In genomic region chr2L:18505475-18505874, dm6 we compare ENCODE assay signal across 1 fruit fly cellular context.
TF ChIP-seq lines count a peak whose summit lies in the region.

No protein-coding gene starts in this region.

TF ChIP-seq in whole organism, embryonic, 481 proteins besides CTCF, POLR2A, EP300 and RAD21 (continued from another document and continues in another):
- TF ChIP-seq ci (GFP tag; IDR thresholded peaks at IDR 0.05; lab: Robert Waterston, UW) (no peak), Hr39 (optimal IDR thresholded peaks at IDR 0.05; lab: Kevin White, UChicago) (no peak), disco-r (GFP tag; optimal IDR thresholded peaks at IDR 0.05; lab: Kevin White, UChicago) (no peak), mld (GFP tag; IDR thresholded peaks at IDR 0.05; lab: Robert Waterston, UW; ENCODE audit: partially characterized antibody) (no peak), Awh (GFP tag; IDR thresholded peaks at IDR 0.05; lab: Robert Waterston, UW) (no peak), CG12104 (GFP tag; optimal IDR thresholded peaks at IDR 0.05; lab: Kevin White, UChicago) (no peak), Ets65A (GFP tag; lab: Kevin White, UChicago) (peak; percentile 93), CG11723 (GFP tag; optimal IDR thresholded peaks at IDR 0.05; lab: Kevin White, UChicago) (no peak), crc (GFP tag; optimal IDR thresholded peaks at IDR 0.05; lab: Kevin White, UChicago) (no peak), CG2889 (GFP tag; IDR thresholded peaks at IDR 0.05; lab: Robert Waterston, UW) (no peak), Meics (GFP tag; optimal IDR thresholded peaks at IDR 0.05; lab: Kevin White, UChicago) (no peak), CG34376 (GFP tag; optimal IDR thresholded peaks at IDR 0.05; lab: Kevin White, UChicago) (no peak), fd64A (GFP tag; optimal IDR thresholded peaks at IDR 0.05; lab: Kevin White, UChicago) (no peak), hth (optimal IDR thresholded peaks at IDR 0.05; lab: Kevin White, UChicago) (no peak), CG2129 (GFP tag; IDR thresholded peaks at IDR 0.05; lab: Robert Waterston, UW; ENCODE audit: partially characterized antibody) (no peak), CG32772 (GFP tag; IDR thresholded peaks at IDR 0.05; lab: Robert Waterston, UW) (no peak), CG6683 (GFP tag; optimal IDR thresholded peaks at IDR 0.05; lab: Kevin White, UChicago) (no peak), CG1529 (GFP tag; optimal IDR thresholded peaks at IDR 0.05; lab: Kevin White, UChicago) (peak; percentile 32), CG3726 (GFP tag; IDR thresholded peaks at IDR 0.05; lab: Robert Waterston, UW) (no peak), CG7839 (tag; optimal IDR thresholded peaks at IDR 0.05; lab: Kevin White, UChicago) (peak; percentile 42), bigmax (GFP tag; optimal IDR thresholded peaks at IDR 0.05; lab: Kevin White, UChicago) (no peak), CG10654 (GFP tag; optimal IDR thresholded peaks at IDR 0.05; lab: Kevin White, UChicago) (peak; percentile 34), CG16813 (GFP tag; IDR thresholded peaks at IDR 0.05; lab: Robert Waterston, UW; ENCODE audit: partially characterized antibody) (no peak), ftz-f1 (GFP tag; optimal IDR thresholded peaks at IDR 0.05; lab: Kevin White, UChicago) (no peak), vvl (GFP tag; IDR thresholded peaks at IDR 0.05; lab: Robert Waterston, UW) (peak; percentile 36; the same call in 1 of the 2 replicates), shn (GFP tag; optimal IDR thresholded peaks at IDR 0.05; lab: Kevin White, UChicago) (no peak), CG15011 (GFP tag; optimal IDR thresholded peaks at IDR 0.05; lab: Kevin White, UChicago) (no peak), dan (GFP tag; IDR thresholded peaks at IDR 0.05; lab: Robert Waterston, UW) (0 out of 2 replicates have a peak, but pooled peaks have one; percentile 25), ash1 (GFP tag; optimal IDR thresholded peaks at IDR 0.05; lab: Kevin White, UChicago) (no peak), cwo (GFP tag; optimal IDR thresholded peaks at IDR 0.05; lab: Kevin White, UChicago) (no peak), Hmx (GFP tag; optimal IDR thresholded peaks at IDR 0.05; lab: Kevin White, UChicago) (no peak), sob (GFP tag; IDR thresholded peaks at IDR 0.05; lab: Robert Waterston, UW) (no peak), dpn (GFP tag; optimal IDR thresholded peaks at IDR 0.05; lab: Kevin White, UChicago) (peak in 1 of 2 experiments; percentile 33), CG43689 (GFP tag; IDR thresholded peaks at IDR 0.05; lab: Robert Waterston, UW) (no peak), CG16815 (GFP tag; optimal IDR thresholded peaks at IDR 0.05; lab: Kevin White, UChicago) (peak; percentile 59), Ravus (GFP tag; IDR thresholded peaks at IDR 0.05; lab: Robert Waterston, UW) (no peak), Drgx (GFP tag; IDR thresholded peaks at IDR 0.05; lab: Robert Waterston, UW) (no peak), CG17612 (GFP tag; IDR thresholded peaks at IDR 0.05; lab: Robert Waterston, UW) (no peak), CG5953 (GFP tag; IDR thresholded peaks at IDR 0.05; lab: Robert Waterston, UW) (no peak), sim (GFP tag; IDR thresholded peaks at IDR 0.05; lab: Robert Waterston, UW) (peak; percentile 64; the same call in 1 of the 2 replicates), danr (GFP tag; IDR thresholded peaks at IDR 0.05; lab: Robert Waterston, UW) (no peak), CG10366 (GFP tag; IDR thresholded peaks at IDR 0.05; lab: Robert Waterston, UW) (no peak), HLH54F (GFP tag; optimal IDR thresholded peaks at IDR 0.05; lab: Kevin White, UChicago) (no peak), CG14667 (GFP tag; IDR thresholded peaks at IDR 0.05; lab: Robert Waterston, UW) (no peak), pan (optimal IDR thresholded peaks at IDR 0.05; lab: Kevin White, UChicago) (no peak), pan (GFP tag; optimal IDR thresholded peaks at IDR 0.05 in 1 of 2, IDR thresholded peaks at IDR 0.05 in 1 of 2) (no peak), pho (GFP tag; optimal IDR thresholded peaks at IDR 0.05; lab: Kevin White, UChicago) (no peak), Lpt (GFP tag; optimal IDR thresholded peaks at IDR 0.05; lab: Kevin White, UChicago) (no peak), B-H2 (GFP tag; optimal IDR thresholded peaks at IDR 0.05; lab: Kevin White, UChicago) (no peak), CG1233 (GFP tag; optimal IDR thresholded peaks at IDR 0.05; lab: Kevin White, UChicago) (no peak), da (GFP tag; optimal IDR thresholded peaks at IDR 0.05; lab: Kevin White, UChicago) (no peak), cato (GFP tag; optimal IDR thresholded peaks at IDR 0.05; lab: Kevin White, UChicago; ENCODE audit: borderline replicate concordance) (no peak), CG8765 (GFP tag; IDR thresholded peaks at IDR 0.05; lab: Robert Waterston, UW) (0 out of 2 replicates have a peak, but pooled peaks have one; percentile 25), sd (tag; optimal IDR thresholded peaks at IDR 0.05; lab: Kevin White, UChicago) (no peak), sqz (GFP tag; optimal IDR thresholded peaks at IDR 0.05; lab: Kevin White, UChicago) (no peak), CG3281 (GFP tag; optimal IDR thresholded peaks at IDR 0.05; lab: Kevin White, UChicago) (no peak), repo (GFP tag; optimal IDR thresholded peaks at IDR 0.05; lab: Kevin White, UChicago) (no peak), sna (GFP tag; IDR thresholded peaks at IDR 0.05; lab: Robert Waterston, UW; ENCODE audit: partially characterized antibody) (no peak), pros (GFP tag; optimal IDR thresholded peaks at IDR 0.05; lab: Kevin White, UChicago) (no peak), mirr (GFP tag; optimal IDR thresholded peaks at IDR 0.05; lab: Kevin White, UChicago) (no peak), CG12299 (tag; optimal IDR thresholded peaks at IDR 0.05; lab: Kevin White, UChicago) (no peak), nmo (GFP tag; optimal IDR thresholded peaks at IDR 0.05; lab: Kevin White, UChicago) (peak; percentile 51), CG17829 (tag; optimal IDR thresholded peaks at IDR 0.05; lab: Kevin White, UChicago) (peak; percentile 59), sc (optimal IDR thresholded peaks at IDR 0.05; lab: Kevin White, UChicago) (no peak), sc (GFP tag; optimal IDR thresholded peaks at IDR 0.05; lab: Kevin White, UChicago) (no peak), ssp (GFP tag; IDR thresholded peaks at IDR 0.05; lab: Robert Waterston, UW) (no peak), Hmr (GFP tag; optimal IDR thresholded peaks at IDR 0.05; lab: Kevin White, UChicago) (no peak), Antp (GFP tag; optimal IDR thresholded peaks at IDR 0.05; lab: Kevin White, UChicago) (no peak), chinmo (GFP tag; IDR thresholded peaks at IDR 0.05; lab: Robert Waterston, UW; ENCODE audit: partially characterized antibody) (no peak), oc (tag; optimal IDR thresholded peaks at IDR 0.05; lab: Kevin White, UChicago) (no peak), CG10431 (GFP tag; optimal IDR thresholded peaks at IDR 0.05; lab: Kevin White, UChicago) (no peak), CG18011 (GFP tag; optimal IDR thresholded peaks at IDR 0.05; lab: Kevin White, UChicago) (no peak), croc (GFP tag; conservative IDR thresholded peaks at IDR 0.05; lab: Robert Waterston, UW) (peak; percentile 41; the same call in 1 of the 3 replicates), Dad (GFP tag; optimal IDR thresholded peaks at IDR 0.05; lab: Kevin White, UChicago) (no peak), Camta (GFP tag; optimal IDR thresholded peaks at IDR 0.05; lab: Kevin White, UChicago) (peak; percentile 19), crp (GFP tag; optimal IDR thresholded peaks at IDR 0.05; lab: Kevin White, UChicago) (no peak), Tbp (GFP tag; optimal IDR thresholded peaks at IDR 0.05; lab: Kevin White, UChicago) (no peak), CG4820 (GFP tag; optimal IDR thresholded peaks at IDR 0.05; lab: Kevin White, UChicago) (peak; percentile 21), gcm (GFP tag; optimal IDR thresholded peaks at IDR 0.05; lab: Kevin White, UChicago) (peak; percentile 26), Taf1 (GFP tag; IDR thresholded peaks at IDR 0.05; lab: Robert Waterston, UW) (no peak), CG14014 (GFP tag; IDR thresholded peaks at IDR 0.05; lab: Robert Waterston, UW) (no peak), abd-A (tag; optimal IDR thresholded peaks at IDR 0.05; lab: Kevin White, UChicago) (no peak), kni (GFP tag; optimal IDR thresholded peaks at IDR 0.05; lab: Kevin White, UChicago) (no peak), Mes4 (GFP tag; optimal IDR thresholded peaks at IDR 0.05; lab: Kevin White, UChicago) (peak; percentile 32), odd (GFP tag; optimal IDR thresholded peaks at IDR 0.05; lab: Kevin White, UChicago) (no peak), Side (GFP tag; optimal IDR thresholded peaks at IDR 0.05; lab: Kevin White, UChicago) (no peak), phol (tag; optimal IDR thresholded peaks at IDR 0.05; lab: Kevin White, UChicago) (peak; percentile 49), CG11456 (GFP tag; IDR thresholded peaks at IDR 0.05; lab: Robert Waterston, UW) (no peak), BEAF-32 (GFP tag; optimal IDR thresholded peaks at IDR 0.05; lab: Kevin White, UChicago) (no peak), CG30020 (tag; optimal IDR thresholded peaks at IDR 0.05; lab: Kevin White, UChicago) (no peak), esg (GFP tag; conservative IDR thresholded peaks at IDR 0.05; lab: Robert Waterston, UW) (0 out of 2 replicates have a peak, but pooled peaks have one; percentile 10), gce (GFP tag; IDR thresholded peaks at IDR 0.05; lab: Robert Waterston, UW) (no peak), CG2199 (GFP tag; IDR thresholded peaks at IDR 0.05; lab: Robert Waterston, UW) (no peak), CG17912 (GFP tag; optimal IDR thresholded peaks at IDR 0.05; lab: Kevin White, UChicago) (no peak), HLHmδ (GFP tag; optimal IDR thresholded peaks at IDR 0.05; lab: Kevin White, UChicago) (no peak), CG11085 (GFP tag; IDR thresholded peaks at IDR 0.05; lab: Robert Waterston, UW) (no peak), CG7987 (GFP tag; optimal IDR thresholded peaks at IDR 0.05; lab: Kevin White, UChicago) (no peak), CG9609 (GFP tag; optimal IDR thresholded peaks at IDR 0.05; lab: Kevin White, UChicago) (no peak), CG8359 (GFP tag; optimal IDR thresholded peaks at IDR 0.05; lab: Kevin White, UChicago; ENCODE audit: borderline replicate concordance) (no peak), CG30403 (GFP tag; optimal IDR thresholded peaks at IDR 0.05; lab: Kevin White, UChicago) (peak; percentile 6), Mad (GFP tag; optimal IDR thresholded peaks at IDR 0.05; lab: Kevin White, UChicago) (peak; percentile 6), Pdp1 (GFP tag; optimal IDR thresholded peaks at IDR 0.05; lab: Kevin White, UChicago) (peak in 1 of 2 experiments; percentile 5), NfI (GFP tag; optimal IDR thresholded peaks at IDR 0.05; lab: Kevin White, UChicago) (no peak), sens-2 (GFP tag; IDR thresholded peaks at IDR 0.05; lab: Robert Waterston, UW) (no peak), CG12391 (tag; optimal IDR thresholded peaks at IDR 0.05; lab: Kevin White, UChicago) (peak; percentile 62), CG8944 (GFP tag; optimal IDR thresholded peaks at IDR 0.05; lab: Kevin White, UChicago) (no peak), tx (GFP tag; optimal IDR thresholded peaks at IDR 0.05; lab: Kevin White, UChicago) (no peak), CG1647 (GFP tag; optimal IDR thresholded peaks at IDR 0.05; lab: Kevin White, UChicago) (no peak), sr (GFP tag; IDR thresholded peaks at IDR 0.05; lab: Robert Waterston, UW) (no peak), CG2116 (GFP tag; optimal IDR thresholded peaks at IDR 0.05; lab: Kevin White, UChicago) (no peak), ro (GFP tag; IDR thresholded peaks at IDR 0.05; lab: Robert Waterston, UW) (no peak), CG3065 (GFP tag; optimal IDR thresholded peaks at IDR 0.05; lab: Kevin White, UChicago) (no peak), Rx (GFP tag; IDR thresholded peaks at IDR 0.05; lab: Robert Waterston, UW) (no peak), CG14441 (GFP tag; IDR thresholded peaks at IDR 0.05; lab: Robert Waterston, UW) (no peak), usp (GFP tag; optimal IDR thresholded peaks at IDR 0.05; lab: Kevin White, UChicago) (no peak), CG9932 (GFP tag; IDR thresholded peaks at IDR 0.05; lab: Robert Waterston, UW) (no peak), Adf1 (GFP tag; IDR thresholded peaks at IDR 0.05; lab: Robert Waterston, UW) (no peak), Dip2 (GFP tag; IDR thresholded peaks at IDR 0.05; lab: Robert Waterston, UW) (no peak), Ssrp (tag; optimal IDR thresholded peaks at IDR 0.05; lab: Kevin White, UChicago) (peak; percentile 42), NK7.1 (GFP tag; optimal IDR thresholded peaks at IDR 0.05; lab: Kevin White, UChicago) (no peak), ap (GFP tag; IDR thresholded peaks at IDR 0.05; lab: Robert Waterston, UW) (no peak), Dref (GFP tag; IDR thresholded peaks at IDR 0.05; lab: Robert Waterston, UW) (no peak), CG1792 (GFP tag; optimal IDR thresholded peaks at IDR 0.05; lab: Kevin White, UChicago) (no peak), CG9215 (GFP tag; IDR thresholded peaks at IDR 0.05; lab: Robert Waterston, UW) (no peak), luna (GFP tag; optimal IDR thresholded peaks at IDR 0.05; lab: Kevin White, UChicago) (no peak), CG12744 (GFP tag; optimal IDR thresholded peaks at IDR 0.05; lab: Kevin White, UChicago) (no peak), CG13624 (GFP tag; optimal IDR thresholded peaks at IDR 0.05; lab: Kevin White, UChicago) (no peak), Dll (GFP tag; IDR thresholded peaks at IDR 0.05; lab: Robert Waterston, UW; ENCODE audit: partially characterized antibody) (no peak), en (GFP tag; optimal IDR thresholded peaks at IDR 0.05; lab: Kevin White, UChicago) (peak; percentile 7), CG11247 (GFP tag; IDR thresholded peaks at IDR 0.05; lab: Robert Waterston, UW) (no peak), CG6254 (GFP tag; optimal IDR thresholded peaks at IDR 0.05; lab: Kevin White, UChicago) (peak; percentile 44), cas (GFP tag; IDR thresholded peaks at IDR 0.05; lab: Robert Waterston, UW) (no peak), CG1024 (GFP tag; IDR thresholded peaks at IDR 0.05; lab: Robert Waterston, UW) (0 out of 2 replicates have a peak, but pooled peaks have one; percentile 40), CG6854 (GFP tag; optimal IDR thresholded peaks at IDR 0.05; lab: Kevin White, UChicago) (no peak), CG14965 (GFP tag; optimal IDR thresholded peaks at IDR 0.05; lab: Kevin White, UChicago; ENCODE audit: borderline replicate concordance) (no peak), CG17385 (GFP tag; optimal IDR thresholded peaks at IDR 0.05; lab: Kevin White, UChicago) (peak; percentile 11), unc-4 (GFP tag; IDR thresholded peaks at IDR 0.05; lab: Robert Waterston, UW; ENCODE audit: partially characterized antibody) (no peak), CG16779 (GFP tag; IDR thresholded peaks at IDR 0.05; lab: Robert Waterston, UW) (no peak)
